Fruit fly (Drosophila melanogaster) whole organism, embryonic: ENCODE measurements around the gene Sytbeta.

ENCODE experiments used
- Abd-B ChIP-seq: fragments of 200-800 bp; sonication (Bioruptor generic); optimal IDR thresholded peaks from 2 replicates; lab custom pipeline; 2018; ENCODE audit warnings: missing biosample characterization, mild to moderate bottlenecking, missing genetic modification characterization, moderate library complexity
- Adf1 ChIP-seq: fragments of 200-800 bp; sonication (Bioruptor generic); IDR thresholded peaks from 2 replicates; pipeline ENCODE4 v1.3.6; 2022; ENCODE audit warnings: missing biosample characterization, missing genetic modification characterization
- Atf-2 ChIP-seq: fragments of 200-800 bp; sonication (Bioruptor generic); optimal IDR thresholded peaks from 2 replicates; lab custom pipeline; 2016; ENCODE audit warnings: missing biosample characterization, missing genetic modification characterization
- BEAF-32 ChIP-seq: fragments of 200-800 bp; sonication (Bioruptor generic); optimal IDR thresholded peaks from 3 replicates; lab custom pipeline; 2017; ENCODE audit warnings: missing biosample characterization, missing genetic modification characterization, mild to moderate bottlenecking, moderate library complexity, missing genetic modification reagents
- Bteb2 ChIP-seq: fragments of 200-800 bp; sonication (Bioruptor generic); optimal IDR thresholded peaks from 2 replicates; lab custom pipeline; 2016; ENCODE audit warnings: missing biosample characterization, missing genetic modification characterization
- CG11247 ChIP-seq: fragments of 200-800 bp; sonication (Bioruptor generic); IDR thresholded peaks from 2 replicates; pipeline ENCODE4 v1.3.6; 2022; ENCODE audit warnings: missing biosample characterization, missing genetic modification characterization
- CG12104 ChIP-seq: fragments of 200-800 bp; sonication (Bioruptor generic); optimal IDR thresholded peaks from 3 replicates; lab custom pipeline; 2016; ENCODE audit warnings: missing biosample characterization, missing genetic modification characterization
- CG13775 ChIP-seq: fragments of 200-800 bp; sonication (Bioruptor generic); optimal IDR thresholded peaks from 3 replicates; lab custom pipeline; 2017; ENCODE audit warnings: missing biosample characterization, mild to moderate bottlenecking, missing genetic modification characterization
- CG1529 ChIP-seq: fragments of 200-800 bp; sonication (Bioruptor generic); optimal IDR thresholded peaks from 3 replicates; lab custom pipeline; 2018; ENCODE audit warnings: missing biosample characterization, missing genetic modification characterization
- CG17328 ChIP-seq: fragments of 200-800 bp; sonication (Bioruptor generic); IDR thresholded peaks from 2 replicates; pipeline ENCODE4 v1.3.6; 2022; ENCODE audit warnings: missing biosample characterization, missing genetic modification characterization
- CG1792 ChIP-seq: fragments of 200-800 bp; sonication (Bioruptor generic); optimal IDR thresholded peaks from 2 replicates; lab custom pipeline; 2016; ENCODE audit warnings: missing biosample characterization, missing genetic modification characterization
- CG18262 ChIP-seq: fragments of 200-800 bp; optimal IDR thresholded peaks from 3 replicates; lab custom pipeline; 2019; ENCODE audit warnings: missing biosample characterization, mild to moderate bottlenecking, missing genetic modification characterization, moderate library complexity
- CG18619 ChIP-seq: fragments of 200-800 bp; sonication (Bioruptor generic); optimal IDR thresholded peaks from 3 replicates; lab custom pipeline; 2017; ENCODE audit warnings: missing biosample characterization, mild to moderate bottlenecking, missing genetic modification characterization
- CG2875 ChIP-seq: fragments of 200-800 bp; sonication (Bioruptor generic); optimal IDR thresholded peaks from 2 replicates; lab custom pipeline; 2017; ENCODE audit warnings: missing biosample characterization, mild to moderate bottlenecking, missing genetic modification characterization, missing genetic modification reagents
- CG6272 ChIP-seq: fragments of 200-800 bp; sonication (Bioruptor generic); IDR thresholded peaks from 2 replicates; pipeline ENCODE4 v1.3.6; 2022; ENCODE audit warnings: missing biosample characterization, missing genetic modification characterization
- CG6854 ChIP-seq: fragments of 200-800 bp; sonication (Bioruptor generic); optimal IDR thresholded peaks from 3 replicates; lab custom pipeline; 2017; ENCODE audit warnings: missing biosample characterization, mild to moderate bottlenecking, missing genetic modification characterization
- CG8478 ChIP-seq: fragments of >200 bp; optimal IDR thresholded peaks from 2 replicates; lab custom pipeline; 2018
- CG9609 ChIP-seq: fragments of 200-800 bp; sonication (Bioruptor generic); optimal IDR thresholded peaks from 3 replicates; lab custom pipeline; 2016; ENCODE audit warnings: missing biosample characterization, missing genetic modification characterization
- CG9817 ChIP-seq: fragments of 200-800 bp; sonication (Bioruptor generic); optimal IDR thresholded peaks from 2 replicates; lab custom pipeline; 2018; ENCODE audit warnings: missing biosample characterization, mild to moderate bottlenecking, missing genetic modification characterization, moderate library complexity
- Dek ChIP-seq: fragments of 200-800 bp; sonication (Bioruptor generic); optimal IDR thresholded peaks from 3 replicates; lab custom pipeline; 2019; ENCODE audit warnings: missing biosample characterization, mild to moderate bottlenecking, missing genetic modification characterization, moderate library complexity
- Dll ChIP-seq: fragments of 200-800 bp; sonication (Bioruptor generic); IDR thresholded peaks from 4 replicates; pipeline ENCODE4 v1.3.6; 2022; ENCODE audit warnings: missing biosample characterization, missing genetic modification characterization; ENCODE audit not compliant: partially characterized antibody
- E2f1 ChIP-seq: fragments of 200-800 bp; sonication (Bioruptor generic); IDR thresholded peaks from 2 replicates; pipeline ENCODE4 v1.3.6; 2022; ENCODE audit warnings: missing biosample characterization, missing genetic modification characterization
- HmgD ChIP-seq: fragments of 200-800 bp; sonication (Bioruptor generic); optimal IDR thresholded peaks from 3 replicates; lab custom pipeline; 2016; ENCODE audit warnings: missing biosample characterization, missing genetic modification characterization
- Myb ChIP-seq: fragments of 200-800 bp; sonication (Bioruptor generic); optimal IDR thresholded peaks from 2 replicates; lab custom pipeline; 2016; ENCODE audit warnings: missing biosample characterization, missing genetic modification characterization
- Oli ChIP-seq: fragments of 200-800 bp; sonication (Bioruptor generic); optimal IDR thresholded peaks from 2 replicates; lab custom pipeline; 2018; ENCODE audit warnings: missing biosample characterization, mild to moderate bottlenecking, missing genetic modification characterization, moderate library complexity
- Side ChIP-seq: fragments of 200-800 bp; sonication (Bioruptor generic); optimal IDR thresholded peaks from 2 replicates; lab custom pipeline; 2016; ENCODE audit warnings: missing biosample characterization, missing genetic modification characterization
- Sin3A ChIP-seq: fragments of >200 bp; optimal IDR thresholded peaks from 2 replicates; lab custom pipeline; 2018
- abd-A ChIP-seq: fragments of 200-800 bp; sonication (Bioruptor generic); optimal IDR thresholded peaks from 3 replicates; lab custom pipeline; 2019; ENCODE audit warnings: missing biosample characterization, mild to moderate bottlenecking, missing genetic modification characterization, moderate library complexity
- amos ChIP-seq: fragments of 200-800 bp; sonication (Bioruptor generic); IDR thresholded peaks from 2 replicates; pipeline ENCODE4 v1.3.6; 2022; ENCODE audit warnings: missing biosample characterization, missing genetic modification characterization; ENCODE audit not compliant: partially characterized antibody
- aop ChIP-seq: fragments of 200-800 bp; sonication (Bioruptor generic); IDR thresholded peaks from 2 replicates; pipeline ENCODE4 v1.3.6; 2022; ENCODE audit warnings: missing biosample characterization, missing genetic modification characterization
- ase ChIP-seq: fragments of 200-800 bp; sonication (Bioruptor generic); IDR thresholded peaks from 3 replicates; pipeline ENCODE4 v1.3.6; 2022; ENCODE audit warnings: missing biosample characterization, missing genetic modification characterization
- bsh ChIP-seq, 2 experiments: fragments of 200-800 bp; sonication (Bioruptor generic); optimal IDR thresholded peaks; 2 replicates each; lab custom pipeline; 2017 to 2018; ENCODE audit warnings: mild to moderate bottlenecking in 2 of 2, missing biosample characterization in 2 of 2, missing genetic modification characterization in 2 of 2, moderate library complexity in 1 of 2
- chm ChIP-seq: fragments of 200-800 bp; sonication (Bioruptor generic); IDR thresholded peaks from 2 replicates; pipeline ENCODE4 v1.3.6; 2022; ENCODE audit warnings: missing biosample characterization, missing genetic modification characterization
- ci ChIP-seq: fragments of 200-800 bp; sonication (Bioruptor generic); IDR thresholded peaks from 3 replicates; pipeline ENCODE4 v1.3.6; 2022; ENCODE audit warnings: missing biosample characterization, missing genetic modification characterization
- dmrt99B ChIP-seq: fragments of 200-800 bp; sonication (Bioruptor generic); optimal IDR thresholded peaks from 2 replicates; lab custom pipeline; 2018; ENCODE audit warnings: missing biosample characterization, mild to moderate bottlenecking, missing genetic modification characterization, moderate library complexity
- fd64A ChIP-seq: fragments of 200-800 bp; sonication (Bioruptor generic); optimal IDR thresholded peaks from 3 replicates; lab custom pipeline; 2018; ENCODE audit warnings: missing biosample characterization, mild to moderate bottlenecking, missing genetic modification characterization
- ham ChIP-seq: fragments of 200-800 bp; sonication (Bioruptor generic); IDR thresholded peaks from 2 replicates; pipeline ENCODE4 v1.3.6; 2022; ENCODE audit warnings: missing biosample characterization, missing genetic modification characterization
- inv ChIP-seq: fragments of 200-800 bp; sonication (Bioruptor generic); IDR thresholded peaks from 2 replicates; pipeline ENCODE4 v1.3.6; 2022; ENCODE audit warnings: missing biosample characterization, missing genetic modification characterization; ENCODE audit not compliant: partially characterized antibody
- onecut ChIP-seq: fragments of 200-800 bp; sonication (Bioruptor generic); IDR thresholded peaks from 2 replicates; pipeline ENCODE4 v1.3.6; 2022; ENCODE audit warnings: missing biosample characterization, missing genetic modification characterization
- pzg ChIP-seq: fragments of 200-800 bp; sonication (Bioruptor generic); optimal IDR thresholded peaks from 3 replicates; lab custom pipeline; 2018; ENCODE audit warnings: missing biosample characterization, mild to moderate bottlenecking, missing genetic modification characterization, moderate library complexity
- repo ChIP-seq: fragments of 200-800 bp; sonication (Bioruptor generic); optimal IDR thresholded peaks from 2 replicates; lab custom pipeline; 2016; ENCODE audit warnings: missing biosample characterization, missing genetic modification characterization
- sc ChIP-seq, 3 experiments: fragments of >200 bp in 2 of 3; fragments of 200-800 bp in 1 of 3; sonication (Bioruptor generic) in 1 of 3; optimal IDR thresholded peaks; 2 replicates in 2 of 3; 3 replicates in 1 of 3; lab custom pipeline; 2017; ENCODE audit warnings: mild to moderate bottlenecking in 1 of 3, missing biosample characterization in 1 of 3, missing genetic modification characterization in 1 of 3, missing genetic modification reagents in 1 of 3
- schlank ChIP-seq: fragments of 200-800 bp; sonication (Bioruptor generic); optimal IDR thresholded peaks from 2 replicates; lab custom pipeline; 2018; ENCODE audit warnings: missing biosample characterization, mild to moderate bottlenecking, missing genetic modification characterization
- sqz ChIP-seq: fragments of 200-800 bp; sonication (Bioruptor generic); optimal IDR thresholded peaks from 3 replicates; lab custom pipeline; 2018; ENCODE audit warnings: missing biosample characterization, mild to moderate bottlenecking, missing genetic modification characterization
- sr ChIP-seq: fragments of 200-800 bp; sonication (Bioruptor generic); IDR thresholded peaks from 3 replicates; pipeline ENCODE4 v1.3.6; 2022; ENCODE audit warnings: missing biosample characterization, missing genetic modification characterization
- ssp ChIP-seq: fragments of 200-800 bp; sonication (Bioruptor generic); IDR thresholded peaks from 2 replicates; pipeline ENCODE4 v1.3.6; 2022; ENCODE audit warnings: missing biosample characterization, missing genetic modification characterization
- usp ChIP-seq: fragments of >200 bp; optimal IDR thresholded peaks from 2 replicates; lab custom pipeline; 2017; ENCODE audit warnings: missing biosample characterization, missing genetic modification characterization
- wek ChIP-seq: fragments of 200-800 bp; sonication (Bioruptor generic); optimal IDR thresholded peaks from 3 replicates; lab custom pipeline; 2018; ENCODE audit warnings: missing biosample characterization, mild to moderate bottlenecking, missing genetic modification characterization, moderate library complexity
- zfh2 ChIP-seq: fragments of 200-800 bp; sonication (Bioruptor generic); optimal IDR thresholded peaks from 2 replicates; lab custom pipeline; 2016; ENCODE audit warnings: missing biosample characterization, missing genetic modification characterization

Gene Sytbeta

dm6 chr3L:15103988-15104848 is 39.4 kb upstream of the Sytbeta start (continued):
- TF ChIP-seq CG1792 (GFP tag; lab: Kevin White, UChicago) (no peak), Sin3A (lab: Kevin White, UChicago) (no peak), Dll (GFP tag; lab: Robert Waterston, UW) (0 out of 4 replicates have a peak, but pooled peaks have one; percentile 48), aop (peak; percentile 65; the same call in 1 of the 2 replicates), fd64A (GFP tag; lab: Kevin White, UChicago) (no peak), ssp (GFP tag; lab: Robert Waterston, UW) (no peak), CG1529 (no peak), ham (GFP tag; lab: Robert Waterston, UW) (no peak), Abd-B (peak; percentile 55), CG18619 (GFP tag; lab: Kevin White, UChicago) (no peak), CG11247 (GFP tag; lab: Robert Waterston, UW) (no peak), BEAF-32 (GFP tag; lab: Kevin White, UChicago) (no peak), inv (GFP tag; lab: Robert Waterston, UW) (no peak), zfh2 (GFP tag; lab: Kevin White, UChicago) (no peak), sqz (GFP tag; lab: Kevin White, UChicago) (no peak), Myb (GFP tag; lab: Kevin White, UChicago) (no peak), E2f1 (GFP tag; lab: Robert Waterston, UW) (no peak), CG12104 (GFP tag; lab: Kevin White, UChicago) (no peak), Adf1 (GFP tag; lab: Robert Waterston, UW) (peak; percentile 80; the same call in 1 of the 2 replicates), CG18262 (tag; lab: Kevin White, UChicago) (no peak), Dek (tag; lab: Kevin White, UChicago) (no peak), sc (optimal IDR thresholded peaks at IDR 0.05; lab: Kevin White, UChicago) (no peak), sc (GFP tag; optimal IDR thresholded peaks at IDR 0.05; lab: Kevin White, UChicago) (no peak), schlank (no peak), CG9609 (GFP tag; lab: Kevin White, UChicago) (no peak), CG8478 (lab: Kevin White, UChicago) (peak; percentile 87), Bteb2 (GFP tag; lab: Kevin White, UChicago) (no peak), HmgD (GFP tag; lab: Kevin White, UChicago) (no peak), repo (GFP tag; lab: Kevin White, UChicago) (no peak), usp (GFP tag; lab: Kevin White, UChicago) (no peak), Side (no peak), CG9817 (tag; lab: Kevin White, UChicago) (no peak), Atf-2 (GFP tag; lab: Kevin White, UChicago) (no peak), CG13775 (GFP tag; lab: Kevin White, UChicago) (no peak), CG2875 (GFP tag; lab: Kevin White, UChicago) (no peak), CG6272 (GFP tag; lab: Robert Waterston, UW) (no peak), CG6854 (GFP tag; lab: Kevin White, UChicago) (peak; percentile 75), bsh (GFP tag; optimal IDR thresholded peaks at IDR 0.05; lab: Kevin White, UChicago) (peak in 1 of 2 experiments; percentile 28), sr (GFP tag; lab: Robert Waterston, UW) (no peak; the same call in 2 of the 3 replicates), wek (GFP tag; lab: Kevin White, UChicago) (no peak), Oli (no peak), amos (GFP tag; lab: Robert Waterston, UW) (peak; percentile 10; the same call in 1 of the 2 replicates), onecut (GFP tag; lab: Robert Waterston, UW) (peak; percentile 36; the same call in 1 of the 2 replicates), pzg (GFP tag; lab: Kevin White, UChicago) (no peak), ase (GFP tag; lab: Robert Waterston, UW) (no peak), CG17328 (0 out of 2 replicates have a peak, but pooled peaks have one; percentile 11), ci (peak; percentile 43; the same call in 1 of the 3 replicates), chm (GFP tag; lab: Robert Waterston, UW) (0 out of 2 replicates have a peak, but pooled peaks have one; percentile 46), abd-A (tag; lab: Kevin White, UChicago) (peak; percentile 88), dmrt99B (tag; lab: Kevin White, UChicago) (no peak)
